Worm (Caenorhabditis elegans): ENCODE measurements around the gene Y75B8A.37.

DNA sequence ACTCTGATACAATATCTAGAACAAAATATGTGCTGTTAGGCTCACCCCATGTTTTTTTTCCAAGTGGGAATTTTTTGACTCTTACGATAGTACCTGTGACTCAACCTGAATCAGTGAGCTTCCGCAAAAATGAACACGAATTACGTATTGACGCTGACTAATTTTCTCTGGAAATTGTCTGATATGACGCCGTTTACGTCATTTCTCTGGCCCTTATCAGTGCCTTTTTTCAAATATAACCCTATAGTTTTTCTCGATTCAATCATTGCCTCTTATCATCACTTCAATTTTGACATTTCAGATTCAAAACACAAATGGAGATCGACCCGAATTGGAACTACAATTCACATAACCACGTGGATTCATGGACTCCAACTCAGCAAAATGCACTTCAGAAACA, 3.5 kb downstream of the Y75B8A.37 start, which contains the start of gene Y75B8A.28:
- no peak for TF ChIP-seq dao-5 (tag; optimal IDR thresholded peaks at IDR 0.05)
- TF ChIP-seq him-1 (tag; optimal IDR thresholded peaks at IDR 0.05) = no peak
- no peak for TF ChIP-seq W03F9.2 (tag; optimal IDR thresholded peaks at IDR 0.05)

Measured in whole organism, L4/young adult.